Worm (Caenorhabditis elegans): ENCODE results near the gene F37A4.6.

ce11 chrIII:6693285-6693684 lies 12.3 kb upstream of the F37A4.6 start:
- no peak for TF ChIP-seq snpc-4 (tag; optimal IDR thresholded peaks at IDR 0.05)
- no peak for TF ChIP-seq unc-39 (tag; optimal IDR thresholded peaks at IDR 0.05)
- no peak for TF ChIP-seq unc-62 (GFP tag; optimal IDR thresholded peaks at IDR 0.05)
